Worm (Caenorhabditis elegans) whole organism, L1 larva: Measurements from ENCODE around the gene E04D5.5.

Experiments used
- C34B4.2 ChIP-seq: sonication (generic microtip); optimal IDR thresholded peaks from 2 replicates; lab custom pipeline; 2017; ENCODE audit warnings: mild to moderate bottlenecking, missing genetic modification characterization, missing compliant biosample characterization
- aha-1 ChIP-seq: fragments of 150-350 bp; optimal IDR thresholded peaks from 2 replicates; lab custom pipeline; 2014; ENCODE audit warnings: missing biosample characterization, missing genetic modification characterization
- alr-1 ChIP-seq: fragments of 200-800 bp; sonication (Bioruptor generic); optimal IDR thresholded peaks from 2 replicates; lab custom pipeline; 2018; ENCODE audit warnings: borderline replicate concordance, mild to moderate bottlenecking, missing genetic modification characterization, missing compliant biosample characterization
- blmp-1 ChIP-seq: fragments of 150-350 bp; optimal IDR thresholded peaks from 2 replicates; lab custom pipeline; 2014; ENCODE audit warnings: missing biosample characterization, missing genetic modification characterization
- ceh-63 ChIP-seq: fragments of 200-800 bp; sonication (Bioruptor generic); optimal IDR thresholded peaks from 2 replicates; lab custom pipeline; 2018; ENCODE audit warnings: mild to moderate bottlenecking, missing genetic modification characterization, missing compliant biosample characterization
- ceh-8 ChIP-seq: fragments of 200-800 bp; sonication (Bioruptor generic); optimal IDR thresholded peaks from 2 replicates; lab custom pipeline; 2018; ENCODE audit warnings: mild to moderate bottlenecking, missing genetic modification characterization, moderate library complexity, missing compliant biosample characterization
- ceh-82 ChIP-seq, 3 experiments: fragments of 150-350 bp in 1 of 3; sonication (generic microtip) in 2 of 3; optimal IDR thresholded peaks; 2 replicates each; lab custom pipeline; 2014 to 2017; ENCODE audit warnings: missing biosample characterization in 3 of 3, missing genetic modification characterization in 3 of 3
- dpl-1 ChIP-seq, 3 experiments: fragments of 150-350 bp in 2 of 3; sonication (generic microtip) in 1 of 3; optimal IDR thresholded peaks; 2 replicates each; lab custom pipeline; 2014 to 2017; ENCODE audit warnings: missing biosample characterization in 3 of 3, missing genetic modification characterization in 3 of 3, missing genetic modification reagents in 3 of 3
- dsc-1 ChIP-seq: sonication (generic microtip); optimal IDR thresholded peaks from 2 replicates; lab custom pipeline; 2016; ENCODE audit warnings: mild to moderate bottlenecking, missing genetic modification characterization, missing compliant biosample characterization
- efl-1 ChIP-seq, 4 experiments: fragments of 150-350 bp; optimal IDR thresholded peaks in 3 of 4; peaks in 1 of 4; 1 replicate in 1 of 4; 2 replicates in 3 of 4; lab custom pipeline; 2014; ENCODE audit warnings: missing biosample characterization in 2 of 4, missing genetic modification characterization in 2 of 4, missing genetic modification reagents in 2 of 4
- egl-13 ChIP-seq: sonication (generic microtip); optimal IDR thresholded peaks from 2 replicates; lab custom pipeline; 2016; ENCODE audit warnings: missing genotype, missing genetic modification reagents, missing genetic modification characterization, missing compliant biosample characterization
- elt-2 ChIP-seq: sonication (generic microtip); optimal IDR thresholded peaks from 2 replicates; lab custom pipeline; 2016; ENCODE audit warnings: missing genetic modification characterization, mild to moderate bottlenecking, inconsistent platforms, missing compliant biosample characterization, missing genetic modification reagents
- elt-3 ChIP-seq, 6 experiments: fragments of 150-350 bp in 1 of 6; sonication (generic microtip); optimal IDR thresholded peaks; 2 replicates each; lab custom pipeline; 2017 to 2018; ENCODE audit warnings: missing biosample characterization in 6 of 6, missing genetic modification characterization in 6 of 6, inconsistent platforms in 1 of 6
- fkh-10 ChIP-seq: sonication (generic microtip); optimal IDR thresholded peaks from 2 replicates; lab custom pipeline; 2017; ENCODE audit warnings: missing biosample characterization, missing genetic modification reagents, missing genetic modification characterization
- fkh-8 ChIP-seq: sonication (generic microtip); optimal IDR thresholded peaks from 2 replicates; lab custom pipeline; 2016; ENCODE audit warnings: mild to moderate bottlenecking, missing genetic modification characterization, missing compliant biosample characterization
- fos-1 ChIP-seq: fragments of 150-350 bp; optimal IDR thresholded peaks from 2 replicates; lab custom pipeline; 2014; ENCODE audit warnings: missing biosample characterization, missing genetic modification characterization
- hlh-17 ChIP-seq: fragments of 200-800 bp; sonication (Bioruptor generic); optimal IDR thresholded peaks from 2 replicates; lab custom pipeline; 2018; ENCODE audit warnings: missing genetic modification characterization, mild to moderate bottlenecking, missing compliant biosample characterization, moderate library complexity, borderline replicate concordance
- hlh-4 ChIP-seq: sonication (generic microtip); optimal IDR thresholded peaks from 2 replicates; lab custom pipeline; 2016; ENCODE audit warnings: mild to moderate bottlenecking, missing genetic modification characterization, missing compliant biosample characterization
- irx-1 ChIP-seq: sonication (generic microtip); optimal IDR thresholded peaks from 2 replicates; lab custom pipeline; 2016; ENCODE audit warnings: missing genetic modification characterization, missing compliant biosample characterization
- isw-1 ChIP-seq: fragments of 200-800 bp; sonication (Bioruptor generic); IDR thresholded peaks from 2 replicates; pipeline ENCODE4 v1.3.6; 2022; ENCODE audit warnings: missing genetic modification characterization, missing compliant biosample characterization
- lin-13 ChIP-seq: fragments of 150-350 bp; optimal IDR thresholded peaks from 2 replicates; lab custom pipeline; 2014; ENCODE audit warnings: missing biosample characterization, missing genetic modification reagents, missing genetic modification characterization
- lin-14 ChIP-seq: fragments of 200-800 bp; sonication (Bioruptor generic); optimal IDR thresholded peaks from 2 replicates; lab custom pipeline; 2018; ENCODE audit warnings: mild to moderate bottlenecking, missing genetic modification characterization, moderate library complexity, missing compliant biosample characterization
- lin-39 ChIP-seq: fragments of 150-350 bp; optimal IDR thresholded peaks from 2 replicates; lab custom pipeline; 2014; ENCODE audit warnings: missing biosample characterization, missing genetic modification reagents, missing genetic modification characterization
- mab-9 ChIP-seq: fragments of 200-800 bp; sonication (Bioruptor generic); IDR thresholded peaks from 2 replicates; pipeline ENCODE4 v1.3.6; 2022; ENCODE audit warnings: missing genetic modification reagents, missing genetic modification characterization, missing compliant biosample characterization
- nhr-19 ChIP-seq: fragments of 200-800 bp; sonication (Bioruptor generic); conservative IDR thresholded peaks from 2 replicates; pipeline ENCODE4 v1.3.6; 2022; ENCODE audit warnings: missing genetic modification characterization, missing compliant biosample characterization
- nhr-28 ChIP-seq: fragments of 150-350 bp; optimal IDR thresholded peaks from 2 replicates; lab custom pipeline; 2014; ENCODE audit warnings: missing biosample characterization, missing genetic modification characterization
- nhr-47 ChIP-seq: sonication (generic microtip); optimal IDR thresholded peaks from 2 replicates; lab custom pipeline; 2016; ENCODE audit warnings: mild to moderate bottlenecking, missing genetic modification characterization, moderate library complexity, missing compliant biosample characterization
- nhr-71 ChIP-seq: sonication (generic microtip); optimal IDR thresholded peaks from 2 replicates; lab custom pipeline; 2016; ENCODE audit warnings: mild to moderate bottlenecking, missing genetic modification characterization, moderate library complexity, missing compliant biosample characterization
- nhr-77 ChIP-seq: fragments of 150-350 bp; optimal IDR thresholded peaks from 2 replicates; lab custom pipeline; 2014; ENCODE audit warnings: missing biosample characterization, missing genetic modification characterization
- nhr-84 ChIP-seq: sonication (generic microtip); optimal IDR thresholded peaks from 2 replicates; lab custom pipeline; 2017; ENCODE audit warnings: missing biosample characterization, missing genetic modification characterization
- nhr-85 ChIP-seq: sonication (generic microtip); peaks from one replicate; lab custom pipeline; 2016; ENCODE audit warnings: missing genetic modification characterization, inconsistent platforms, missing compliant biosample characterization
- pag-3 ChIP-seq: sonication (generic microtip); optimal IDR thresholded peaks from 2 replicates; lab custom pipeline; 2017; ENCODE audit warnings: missing genetic modification characterization, mild to moderate bottlenecking, missing compliant biosample characterization, antibody characterized with exemption, borderline replicate concordance; ENCODE audit not compliant: insufficient read depth
- pqm-1 ChIP-seq: sonication (generic microtip); optimal IDR thresholded peaks from 3 replicates; lab custom pipeline; 2017; ENCODE audit warnings: missing biosample characterization, missing genetic modification characterization
- tbx-2 ChIP-seq: sonication (generic microtip); optimal IDR thresholded peaks from 2 replicates; lab custom pipeline; 2016; ENCODE audit warnings: missing genetic modification characterization, missing compliant biosample characterization
- vab-15 ChIP-seq: sonication (generic microtip); optimal IDR thresholded peaks from 2 replicates; lab custom pipeline; 2017; ENCODE audit warnings: missing genotype, mild to moderate bottlenecking, missing genetic modification characterization, missing compliant biosample characterization
- ztf-11 ChIP-seq, 2 experiments: sonication (generic microtip); optimal IDR thresholded peaks; 2 replicates each; lab custom pipeline; 2016 to 2017; ENCODE audit warnings: missing genetic modification characterization in 2 of 2, missing biosample characterization in 1 of 2, missing compliant biosample characterization in 1 of 2
- ztf-4 ChIP-seq: fragments of 150-350 bp; optimal IDR thresholded peaks from 2 replicates; lab custom pipeline; 2014; ENCODE audit warnings: missing biosample characterization, missing genetic modification characterization

The E04D5.5 gene

ce11 chrII:10410989-10411388, at the start of gene E04D5.5:
E04D5.5 (plus strand) TSS chrII:10411289.
- no peak for TF ChIP-seq ceh-82 (tag; optimal IDR thresholded peaks at IDR 0.05; lab: Kevin White, UChicago)
- no peak for TF ChIP-seq mab-9 (GFP tag; lab: Robert Waterston, UW)
- no peak for TF ChIP-seq nhr-71 (tag; lab: Kevin White, UChicago)
- no peak for TF ChIP-seq nhr-19 (GFP tag; lab: Robert Waterston, UW)
- no peak for TF ChIP-seq lin-13 (GFP tag; lab: Kevin White, UChicago)
- no peak for TF ChIP-seq lin-39 (tag; lab: Kevin White, UChicago)
- no peak for TF ChIP-seq C34B4.2 (tag; lab: Kevin White, UChicago)
- TF ChIP-seq nhr-28: no peak
- no peak for TF ChIP-seq elt-2 (tag; lab: Kevin White, UChicago)
- TF ChIP-seq aha-1 (tag; lab: Kevin White, UChicago): no peak
- no peak for TF ChIP-seq irx-1
- TF ChIP-seq ztf-11 (tag; optimal IDR thresholded peaks at IDR 0.05; lab: Kevin White, UChicago): no peak
- no peak for TF ChIP-seq ceh-63 (GFP tag; lab: Kevin White, UChicago)
- no peak for TF ChIP-seq ztf-4 (tag; lab: Kevin White, UChicago)
- TF ChIP-seq fkh-10: no peak
- TF ChIP-seq efl-1 (optimal IDR thresholded peaks at IDR 0.05; lab: Kevin White, UChicago): no peak
- no peak for TF ChIP-seq efl-1 (GFP tag; optimal IDR thresholded peaks at IDR 0.05 in 1 of 2; lab: Kevin White, UChicago)
- TF ChIP-seq alr-1 (tag; lab: Kevin White, UChicago): no peak
- TF ChIP-seq pag-3 (tag; lab: Kevin White, UChicago): no peak
- TF ChIP-seq, all 84 proteins: peak for 0

- TF ChIP-seq ceh-8 (no peak), nhr-84 (tag; lab: Kevin White, UChicago) (no peak), nhr-19 (GFP tag; lab: Robert Waterston, UW) (no peak), dpl-1 (GFP tag; optimal IDR thresholded peaks at IDR 0.05; lab: Kevin White, UChicago) (no peak), irx-1 (no peak), pqm-1 (no peak), hlh-4 (tag; lab: Kevin White, UChicago) (no peak), dsc-1 (peak; percentile 64), egl-13 (no peak), nhr-28 (no peak), nhr-85 (tag; lab: Kevin White, UChicago) (no peak), hlh-17 (no peak), elt-2 (tag; lab: Kevin White, UChicago) (no peak), alr-1 (tag; lab: Kevin White, UChicago) (no peak), blmp-1 (tag; lab: Kevin White, UChicago) (no peak), vab-15 (tag; lab: Kevin White, UChicago) (no peak), nhr-47 (tag; lab: Kevin White, UChicago) (peak; percentile 5), isw-1 (GFP tag; lab: Robert Waterston, UW) (no peak), fkh-8 (tag; lab: Kevin White, UChicago) (peak; percentile 53), elt-3 (tag; optimal IDR thresholded peaks at IDR 0.05; lab: Kevin White, UChicago) (no peak), nhr-77 (tag; lab: Kevin White, UChicago) (no peak), tbx-2 (tag; lab: Kevin White, UChicago) (no peak), pag-3 (tag; lab: Kevin White, UChicago) (no peak), lin-39 (tag; lab: Kevin White, UChicago) (no peak)
- TF ChIP-seq, all 84 proteins: peak for 3
Observed at ce11 chrII:10367202-10367601, 43.9 kb upstream of the E04D5.5 start, which contains the start of gene ceh-57. ceh-57 (minus strand) TSS chrII:10367296.

ce11 chrII:10369547-10370028, 41.5 kb upstream of the E04D5.5 start, which contains the start of gene ceh-58:
ceh-58 (minus strand) TSS chrII:10369597.
- peak; percentile 33 for TF ChIP-seq lin-14 (GFP tag; lab: Kevin White, UChicago)
- peak; percentile 61 for TF ChIP-seq nhr-85 (tag; lab: Kevin White, UChicago)
- no peak for TF ChIP-seq fos-1
- TF ChIP-seq blmp-1 (tag; lab: Kevin White, UChicago): peak; percentile 36
- TF ChIP-seq ceh-8: peak; percentile 22
